Fruit fly (Drosophila melanogaster) whole organism, embryonic: ENCODE data around the gene CG5986.

Experiments
- CG11398 ChIP-seq: fragments of 200-800 bp; sonication (Bioruptor generic); optimal IDR thresholded peaks from 2 replicates; lab custom pipeline; 2016; ENCODE audit warnings: missing biosample characterization, missing genetic modification characterization
- CG11456 ChIP-seq: fragments of 200-800 bp; sonication (Bioruptor generic); IDR thresholded peaks from 3 replicates; pipeline ENCODE4 v1.3.6; 2022; ENCODE audit warnings: missing biosample characterization, missing genetic modification characterization
- CG12155 ChIP-seq: fragments of 200-800 bp; sonication (Bioruptor generic); optimal IDR thresholded peaks from 3 replicates; lab custom pipeline; 2016; ENCODE audit warnings: missing biosample characterization, missing genetic modification characterization
- CG12236 ChIP-seq: fragments of 200-800 bp; sonication (Bioruptor generic); optimal IDR thresholded peaks from 2 replicates; lab custom pipeline; 2016; ENCODE audit warnings: missing biosample characterization, missing genetic modification characterization
- CG12391 ChIP-seq: fragments of 200-800 bp; sonication (Bioruptor generic); optimal IDR thresholded peaks from 3 replicates; lab custom pipeline; 2018; ENCODE audit warnings: missing biosample characterization, mild to moderate bottlenecking, missing genetic modification characterization, moderate library complexity
- CG13775 ChIP-seq: fragments of 200-800 bp; sonication (Bioruptor generic); optimal IDR thresholded peaks from 3 replicates; lab custom pipeline; 2017; ENCODE audit warnings: missing biosample characterization, mild to moderate bottlenecking, missing genetic modification characterization
- CG1603 ChIP-seq: fragments of 200-800 bp; sonication (Bioruptor generic); optimal IDR thresholded peaks from 2 replicates; lab custom pipeline; 2019; ENCODE audit warnings: missing biosample characterization, mild to moderate bottlenecking, missing genetic modification characterization, moderate library complexity
- CG18262 ChIP-seq: fragments of 200-800 bp; optimal IDR thresholded peaks from 3 replicates; lab custom pipeline; 2019; ENCODE audit warnings: missing biosample characterization, mild to moderate bottlenecking, missing genetic modification characterization, moderate library complexity
- CG3065 ChIP-seq: fragments of 200-800 bp; sonication (Bioruptor generic); optimal IDR thresholded peaks from 2 replicates; lab custom pipeline; 2016; ENCODE audit warnings: missing biosample characterization, missing genetic modification characterization
- CG31388 ChIP-seq: fragments of 200-800 bp; sonication (Bioruptor generic); optimal IDR thresholded peaks from 2 replicates; lab custom pipeline; 2016; ENCODE audit warnings: missing biosample characterization, missing genetic modification characterization
- CG3281 ChIP-seq: fragments of 200-800 bp; sonication (Bioruptor generic); optimal IDR thresholded peaks from 3 replicates; lab custom pipeline; 2017; ENCODE audit warnings: missing biosample characterization, mild to moderate bottlenecking, missing genetic modification characterization
- CG34376 ChIP-seq: fragments of 200-800 bp; sonication (Bioruptor generic); optimal IDR thresholded peaks from 2 replicates; lab custom pipeline; 2018; ENCODE audit warnings: missing biosample characterization, mild to moderate bottlenecking, missing genetic modification characterization
- CG34422 ChIP-seq: fragments of 200-800 bp; sonication (Bioruptor generic); IDR thresholded peaks from 3 replicates; pipeline ENCODE4 v1.3.6; 2022; ENCODE audit warnings: missing biosample characterization, missing genetic modification characterization
- CG5180 ChIP-seq: fragments of 200-800 bp; sonication (Bioruptor generic); optimal IDR thresholded peaks from 3 replicates; lab custom pipeline; 2017; ENCODE audit warnings: missing biosample characterization, missing genetic modification characterization, mild to moderate bottlenecking, moderate library complexity, missing genetic modification reagents
- CG6765 ChIP-seq: fragments of 200-800 bp; sonication (Bioruptor generic); optimal IDR thresholded peaks from 3 replicates; lab custom pipeline; 2017; ENCODE audit warnings: missing biosample characterization, mild to moderate bottlenecking, missing genetic modification characterization
- CG6791 ChIP-seq: fragments of 200-800 bp; sonication (Bioruptor generic); IDR thresholded peaks from 3 replicates; pipeline ENCODE4 v1.3.6; 2022; ENCODE audit warnings: missing biosample characterization, missing genetic modification characterization; ENCODE audit not compliant: partially characterized antibody
- CG6813 ChIP-seq: fragments of 200-800 bp; sonication (Bioruptor generic); optimal IDR thresholded peaks from 2 replicates; lab custom pipeline; 2017; ENCODE audit warnings: missing biosample characterization, missing genetic modification characterization, mild to moderate bottlenecking, moderate library complexity, missing genetic modification reagents
- CG7372 ChIP-seq: fragments of 200-800 bp; sonication (Bioruptor generic); IDR thresholded peaks from 2 replicates; pipeline ENCODE4 v1.3.6; 2022; ENCODE audit warnings: missing biosample characterization, missing genetic modification characterization
- CG7928 ChIP-seq: fragments of 200-800 bp; sonication (Bioruptor generic); optimal IDR thresholded peaks from 2 replicates; lab custom pipeline; 2017; ENCODE audit warnings: missing biosample characterization, mild to moderate bottlenecking, missing genetic modification characterization
- CG9797 ChIP-seq: fragments of 200-800 bp; sonication (Bioruptor generic); optimal IDR thresholded peaks from 3 replicates; lab custom pipeline; 2018; ENCODE audit warnings: missing biosample characterization, mild to moderate bottlenecking, missing genetic modification characterization
- CG9932 ChIP-seq: fragments of 200-800 bp; sonication (Bioruptor generic); IDR thresholded peaks from 2 replicates; pipeline ENCODE4 v1.3.6; 2022; ENCODE audit warnings: missing biosample characterization, missing genetic modification characterization
- CrebB ChIP-seq: fragments of 200-800 bp; sonication (Bioruptor generic); optimal IDR thresholded peaks from 3 replicates; lab custom pipeline; 2018; ENCODE audit warnings: missing biosample characterization, mild to moderate bottlenecking, missing genetic modification characterization
- Dbx ChIP-seq: fragments of 200-800 bp; sonication (Bioruptor generic); IDR thresholded peaks from 3 replicates; pipeline ENCODE4 v1.3.6; 2022; ENCODE audit warnings: missing biosample characterization, missing genetic modification characterization
- Deaf1 ChIP-seq: fragments of 200-800 bp; optimal IDR thresholded peaks from 3 replicates; lab custom pipeline; 2019; ENCODE audit warnings: missing biosample characterization, mild to moderate bottlenecking, missing genetic modification characterization, moderate library complexity
- Dip2 ChIP-seq: fragments of 200-800 bp; sonication (Bioruptor generic); IDR thresholded peaks from 2 replicates; pipeline ENCODE4 v1.3.6; 2022; ENCODE audit warnings: missing biosample characterization, missing genetic modification characterization
- E2f2 ChIP-seq: fragments of 200-800 bp; sonication (Bioruptor generic); IDR thresholded peaks from 2 replicates; pipeline ENCODE4 v1.3.6; 2022; ENCODE audit warnings: missing biosample characterization, missing genetic modification characterization
- Fer1 ChIP-seq: fragments of 200-800 bp; sonication (Bioruptor generic); optimal IDR thresholded peaks from 2 replicates; lab custom pipeline; 2017; ENCODE audit warnings: missing biosample characterization, mild to moderate bottlenecking, missing genetic modification characterization
- HmgD ChIP-seq: fragments of 200-800 bp; sonication (Bioruptor generic); optimal IDR thresholded peaks from 3 replicates; lab custom pipeline; 2016; ENCODE audit warnings: missing biosample characterization, missing genetic modification characterization
- Hr39 ChIP-seq: fragments of >200 bp; optimal IDR thresholded peaks from 2 replicates; lab custom pipeline; 2017
- Kr ChIP-seq: fragments of 200-800 bp; sonication (Bioruptor generic); optimal IDR thresholded peaks from 2 replicates; lab custom pipeline; 2017; ENCODE audit warnings: missing biosample characterization, mild to moderate bottlenecking, missing genetic modification characterization
- MBD-R2 ChIP-seq: fragments of 200-800 bp; sonication (Bioruptor generic); IDR thresholded peaks from 2 replicates; pipeline ENCODE4 v1.3.6; 2022; ENCODE audit warnings: missing biosample characterization, missing genetic modification characterization
- Med ChIP-seq: fragments of 200-800 bp; sonication (Bioruptor generic); peaks from one replicate; lab custom pipeline; 2016; ENCODE audit warnings: missing biosample characterization, missing genetic modification characterization, mild to moderate bottlenecking, inconsistent platforms, moderate library complexity
- Pdp1 ChIP-seq, 2 experiments: fragments of 200-800 bp; sonication (Bioruptor generic); optimal IDR thresholded peaks; 3 replicates each; lab custom pipeline; 2016; ENCODE audit warnings: missing biosample characterization in 2 of 2, missing genetic modification characterization in 2 of 2, mild to moderate bottlenecking in 1 of 2, moderate library complexity in 1 of 2
- Rx ChIP-seq: fragments of 200-800 bp; sonication (Bioruptor generic); IDR thresholded peaks from 2 replicates; pipeline ENCODE4 v1.3.6; 2022; ENCODE audit warnings: missing biosample characterization, missing genetic modification characterization
- Vsx1 ChIP-seq: fragments of 200-800 bp; sonication (Bioruptor generic); optimal IDR thresholded peaks from 2 replicates; lab custom pipeline; 2017; ENCODE audit warnings: missing biosample characterization, mild to moderate bottlenecking, missing genetic modification characterization, missing genetic modification reagents
- ab ChIP-seq: fragments of 200-800 bp; sonication (Bioruptor generic); optimal IDR thresholded peaks from 2 replicates; lab custom pipeline; 2016; ENCODE audit warnings: missing biosample characterization, missing genetic modification characterization
- bab2 ChIP-seq: fragments of 200-800 bp; sonication (Bioruptor generic); optimal IDR thresholded peaks from 2 replicates; lab custom pipeline; 2016; ENCODE audit warnings: missing biosample characterization, missing genetic modification characterization
- cas ChIP-seq: fragments of 200-800 bp; sonication (Bioruptor generic); IDR thresholded peaks from 2 replicates; pipeline ENCODE4 v1.3.6; 2022; ENCODE audit warnings: missing biosample characterization, missing genetic modification characterization
- caup ChIP-seq: fragments of 200-800 bp; sonication (Bioruptor generic); optimal IDR thresholded peaks from 3 replicates; lab custom pipeline; 2017; ENCODE audit warnings: missing biosample characterization, mild to moderate bottlenecking, missing genetic modification characterization, moderate library complexity; ENCODE audit not compliant: severe bottlenecking
- cwo ChIP-seq: fragments of 200-800 bp; sonication (Bioruptor generic); optimal IDR thresholded peaks from 3 replicates; lab custom pipeline; 2017; ENCODE audit warnings: missing biosample characterization, missing genetic modification characterization, mild to moderate bottlenecking, moderate library complexity, missing genetic modification reagents
- dpn ChIP-seq, 2 experiments: fragments of 200-800 bp; sonication (Bioruptor generic); optimal IDR thresholded peaks; 3 replicates each; lab custom pipeline; 2016; ENCODE audit warnings: missing biosample characterization in 2 of 2, missing genetic modification characterization in 2 of 2
- ftz-f1 ChIP-seq: fragments of 200-800 bp; sonication (Bioruptor generic); optimal IDR thresholded peaks from 2 replicates; lab custom pipeline; 2016; ENCODE audit warnings: missing biosample characterization, missing genetic modification characterization
- grn ChIP-seq: fragments of 200-800 bp; sonication (Bioruptor generic); optimal IDR thresholded peaks from 3 replicates; lab custom pipeline; 2017; ENCODE audit warnings: missing biosample characterization, missing genetic modification characterization
- h ChIP-seq: fragments of >200 bp; optimal IDR thresholded peaks from 2 replicates; lab custom pipeline; 2017
- hbn ChIP-seq: fragments of 200-800 bp; sonication (Bioruptor generic); IDR thresholded peaks from 2 replicates; pipeline ENCODE4 v1.3.6; 2022; ENCODE audit warnings: missing biosample characterization, missing genetic modification characterization; ENCODE audit not compliant: partially characterized antibody
- jigr1 ChIP-seq: fragments of 200-800 bp; sonication (Bioruptor generic); IDR thresholded peaks from 3 replicates; pipeline ENCODE4 v1.3.6; 2022; ENCODE audit warnings: missing biosample characterization, missing genetic modification characterization
- lilli ChIP-seq: fragments of 200-800 bp; sonication (Bioruptor generic); optimal IDR thresholded peaks from 3 replicates; lab custom pipeline; 2016; ENCODE audit warnings: missing biosample characterization, missing genetic modification characterization
- sim ChIP-seq: fragments of 200-800 bp; sonication (Bioruptor generic); IDR thresholded peaks from 2 replicates; pipeline ENCODE4 v1.3.6; 2022; ENCODE audit warnings: missing biosample characterization, missing genetic modification characterization
- yki ChIP-seq: fragments of >200 bp; optimal IDR thresholded peaks from 3 replicates; lab custom pipeline; 2018
- zen ChIP-seq: fragments of 200-800 bp; sonication (Bioruptor generic); optimal IDR thresholded peaks from 3 replicates; lab custom pipeline; 2018; ENCODE audit warnings: missing biosample characterization, mild to moderate bottlenecking, missing genetic modification characterization, moderate library complexity

CG5986 gene

DNA sequence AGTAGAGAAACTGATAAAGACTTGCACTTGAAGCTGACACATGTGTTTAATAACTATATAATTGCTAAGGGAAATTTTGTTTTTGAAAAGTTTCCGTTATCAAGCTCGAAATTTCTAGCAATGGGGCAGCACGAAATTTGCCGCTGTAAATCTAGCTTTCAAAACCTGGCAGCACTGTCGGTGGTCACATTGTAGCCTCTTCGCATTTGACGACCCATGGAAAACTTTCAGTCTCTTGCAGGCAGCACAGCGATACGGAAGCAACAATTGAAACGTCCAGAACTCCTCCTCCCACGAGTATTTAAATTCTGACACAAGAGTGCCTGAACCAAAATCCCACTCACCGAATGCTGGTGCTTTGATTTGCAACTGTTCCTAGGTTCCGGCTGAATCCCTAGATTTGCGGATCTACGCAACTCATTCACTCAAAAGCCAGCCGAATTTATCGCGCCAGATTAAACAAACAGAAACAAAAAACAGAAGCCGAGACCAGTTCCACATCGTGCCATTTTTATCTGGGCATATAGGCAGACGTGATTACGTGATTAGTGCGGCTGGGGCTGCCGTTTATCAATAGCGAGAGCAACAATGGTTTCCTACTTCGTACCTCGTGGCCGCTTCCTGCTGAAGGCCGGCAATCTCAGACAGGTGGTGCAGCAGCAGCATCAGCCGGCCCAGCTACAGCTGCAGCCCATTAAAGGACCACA is 4.0 kb downstream of the CG5986 start (continued):
- TF ChIP-seq Fer1 (GFP tag; lab: Kevin White, UChicago) (peak; percentile 63), Pdp1 (GFP tag; optimal IDR thresholded peaks at IDR 0.05; lab: Kevin White, UChicago) (peak in 1 of 2 experiments; percentile 81), dpn (GFP tag; optimal IDR thresholded peaks at IDR 0.05; lab: Kevin White, UChicago) (no peak), ftz-f1 (peak; percentile 13), CG9932 (peak; percentile 55), CG5180 (GFP tag; lab: Kevin White, UChicago) (no peak), CG34422 (peak; percentile 40; the same call in 1 of the 3 replicates), CG31388 (no peak), CG3065 (GFP tag; lab: Kevin White, UChicago) (no peak), Rx (GFP tag; lab: Robert Waterston, UW) (no peak), E2f2 (GFP tag; lab: Robert Waterston, UW) (peak; percentile 42; the same call in 1 of the 2 replicates), caup (GFP tag; lab: Kevin White, UChicago) (peak; percentile 36), sim (GFP tag; lab: Robert Waterston, UW) (no peak), CG12236 (GFP tag; lab: Kevin White, UChicago) (no peak), hbn (GFP tag; lab: Robert Waterston, UW) (no peak), Hr39 (lab: Kevin White, UChicago) (no peak), CG3281 (GFP tag; lab: Kevin White, UChicago) (peak; percentile 10), CG11456 (GFP tag; lab: Robert Waterston, UW) (peak; percentile 56; the same call in 1 of the 3 replicates), Dip2 (GFP tag; lab: Robert Waterston, UW) (no peak), Deaf1 (tag; lab: Kevin White, UChicago) (peak; percentile 12), MBD-R2 (GFP tag; lab: Robert Waterston, UW) (peak; percentile 32; the same call in 1 of the 2 replicates), Dbx (GFP tag; lab: Robert Waterston, UW) (no peak)
- TF ChIP-seq, all 482 proteins: peak for 75

DNA sequence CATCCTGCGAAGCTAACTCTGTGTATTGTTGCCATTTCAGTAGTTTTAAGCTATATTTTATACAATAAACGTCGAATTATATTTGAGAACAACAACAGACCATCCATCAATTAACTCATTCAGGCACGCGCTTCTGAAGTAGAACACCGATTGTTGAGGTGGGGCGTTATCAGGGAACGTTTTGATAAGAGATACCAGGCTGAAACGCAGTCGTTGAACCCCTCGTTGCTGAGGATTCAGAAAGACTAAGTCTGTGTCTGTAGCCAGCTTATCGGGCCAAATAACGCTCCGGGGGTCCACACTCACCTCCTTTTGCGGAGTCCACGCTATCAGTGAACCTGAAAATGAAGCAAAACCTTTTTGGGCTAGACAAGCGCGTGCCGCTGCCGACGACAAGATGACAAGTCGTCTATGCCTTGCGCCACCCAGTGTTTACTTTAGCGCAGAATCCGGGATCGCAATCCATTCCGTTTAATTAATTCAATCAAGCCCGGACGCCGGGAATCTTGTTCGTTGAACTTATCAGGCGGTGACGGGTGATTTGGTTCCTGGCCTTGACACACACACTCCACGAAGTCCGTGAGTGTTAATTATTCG is 6.0 kb downstream of the CG5986 start:
- TF ChIP-seq cas (GFP tag; lab: Robert Waterston, UW): no peak
- TF ChIP-seq jigr1: no peak
- TF ChIP-seq Med (GFP tag; lab: Kevin White, UChicago): peak; percentile 73
- no peak for TF ChIP-seq CG18262 (tag; lab: Kevin White, UChicago)
- no peak for TF ChIP-seq CG12155 (GFP tag; lab: Kevin White, UChicago)
- TF ChIP-seq CG1603 (tag; lab: Kevin White, UChicago): no peak
- no peak for TF ChIP-seq CG7372
- no peak for TF ChIP-seq Vsx1 (GFP tag; lab: Kevin White, UChicago)
- no peak for TF ChIP-seq lilli (GFP tag; lab: Kevin White, UChicago)
- TF ChIP-seq CG6791 (GFP tag; lab: Robert Waterston, UW): 0 out of 3 replicates have a peak, but pooled peaks have one; percentile 21
- no peak for TF ChIP-seq CG6813 (GFP tag; lab: Kevin White, UChicago)
- no peak for TF ChIP-seq ab (GFP tag; lab: Kevin White, UChicago)
- peak; percentile 9 for TF ChIP-seq grn (GFP tag; lab: Kevin White, UChicago)
- TF ChIP-seq CG6765 (GFP tag; lab: Kevin White, UChicago): no peak
- no peak for TF ChIP-seq CG11398 (GFP tag; lab: Kevin White, UChicago)
- TF ChIP-seq Kr (GFP tag; lab: Kevin White, UChicago): no peak
- TF ChIP-seq bab2 (GFP tag; lab: Kevin White, UChicago): no peak
- no peak for TF ChIP-seq yki (lab: Kevin White, UChicago)
- no peak for TF ChIP-seq HmgD (GFP tag; lab: Kevin White, UChicago)
- TF ChIP-seq CG7928 (GFP tag; lab: Kevin White, UChicago): no peak
- TF ChIP-seq CG34376 (GFP tag; lab: Kevin White, UChicago): peak; percentile 39
- peak; percentile 53 for TF ChIP-seq cwo (GFP tag; lab: Kevin White, UChicago)
- no peak for TF ChIP-seq CrebB (tag; lab: Kevin White, UChicago)
- TF ChIP-seq CG13775 (GFP tag; lab: Kevin White, UChicago): no peak
- no peak for TF ChIP-seq h (lab: Kevin White, UChicago)
- TF ChIP-seq CG12391: no peak
- TF ChIP-seq zen (tag; lab: Kevin White, UChicago): no peak
- no peak for TF ChIP-seq CG9797 (GFP tag; lab: Kevin White, UChicago)
